Worm (Caenorhabditis elegans) whole organism, L4/young adult: ENCODE data around the gene F26A1.9.

Experiments
- dao-5 ChIP-seq: sonication (generic microtip); optimal IDR thresholded peaks from 2 replicates; lab custom pipeline; 2016; ENCODE audit warnings: missing genotype, missing genetic modification characterization, moderate library complexity, missing compliant biosample characterization
- him-1 ChIP-seq: sonication (generic microtip); optimal IDR thresholded peaks from 2 replicates; lab custom pipeline; 2016; ENCODE audit warnings: missing genotype, missing genetic modification reagents, missing genetic modification characterization, missing compliant biosample characterization

DNA sequence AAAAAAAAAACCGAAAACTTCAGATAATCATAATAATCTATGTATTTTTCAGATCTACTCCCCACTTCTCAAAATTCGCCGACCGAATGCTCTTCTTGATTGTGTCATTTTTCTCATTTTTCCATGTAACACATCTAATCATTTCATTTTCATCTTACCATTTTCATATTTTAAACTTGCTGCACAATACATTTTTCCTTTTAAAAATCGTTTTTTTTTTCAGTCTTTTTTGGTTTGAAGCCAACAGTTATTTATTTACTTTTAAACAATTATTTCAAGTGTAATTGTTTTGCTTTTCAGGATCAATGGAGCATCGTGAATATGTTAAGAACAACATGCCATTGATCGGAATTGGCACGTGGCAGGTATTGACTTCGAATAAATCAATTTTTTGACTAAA, 29.7 kb upstream of the F26A1.9 start, which contains the start of gene C35D10.6:
- TF ChIP-seq dao-5 (tag; lab: Kevin White, UChicago), result no peak
- TF ChIP-seq him-1 (tag; lab: Kevin White, UChicago), result no peak
